Worm (Caenorhabditis elegans) whole organism, L3 larva: ENCODE data around the gene tmem-231.
A peak's percentile ranks its signal among the peaks of the same experiment; 100 is the strongest.

Experiments
- R02D3.7 ChIP-seq: fragments of 150-350 bp; optimal IDR thresholded peaks from 2 replicates; lab custom pipeline; 2014; ENCODE audit warnings: missing biosample characterization, missing genetic modification characterization
- ZK546.5 ChIP-seq: sonication (generic microtip); optimal IDR thresholded peaks from 2 replicates; lab custom pipeline; 2017; ENCODE audit warnings: missing biosample characterization, missing genetic modification characterization
- aly-2 ChIP-seq: fragments of 150-350 bp; optimal IDR thresholded peaks from 2 replicates; lab custom pipeline; 2014; ENCODE audit warnings: missing biosample characterization, missing genetic modification characterization
- ceh-16 ChIP-seq: sonication (generic microtip); optimal IDR thresholded peaks from 2 replicates; lab custom pipeline; 2017; ENCODE audit warnings: missing biosample characterization, missing genetic modification characterization
- ceh-82 ChIP-seq: fragments of 150-350 bp; optimal IDR thresholded peaks from 2 replicates; lab custom pipeline; 2014; ENCODE audit warnings: missing biosample characterization, missing genetic modification characterization
- egl-27 ChIP-seq: sonication (generic microtip); optimal IDR thresholded peaks from 4 replicates; lab custom pipeline; 2017; ENCODE audit warnings: missing biosample characterization, missing genetic modification reagents, missing genetic modification characterization
- elt-1 ChIP-seq: fragments of 150-350 bp; optimal IDR thresholded peaks from 2 replicates; lab custom pipeline; 2014; ENCODE audit warnings: missing biosample characterization, missing genetic modification characterization
- elt-2 ChIP-seq: sonication (generic microtip); optimal IDR thresholded peaks from 2 replicates; lab custom pipeline; 2016; ENCODE audit warnings: missing genetic modification reagents, mild to moderate bottlenecking, missing genetic modification characterization, missing compliant biosample characterization
- elt-3 ChIP-seq, 3 experiments: fragments of 150-350 bp in 1 of 3; sonication (generic microtip) in 2 of 3; optimal IDR thresholded peaks; 2 replicates in 2 of 3; 4 replicates in 1 of 3; lab custom pipeline; 2014 to 2017; ENCODE audit warnings: missing biosample characterization in 3 of 3, missing genetic modification characterization in 3 of 3
- fkh-10 ChIP-seq: sonication (generic microtip); optimal IDR thresholded peaks from 2 replicates; lab custom pipeline; 2017; ENCODE audit warnings: missing biosample characterization, missing genetic modification reagents, missing genetic modification characterization
- fkh-2 ChIP-seq: fragments of 150-350 bp; optimal IDR thresholded peaks from 2 replicates; lab custom pipeline; 2014; ENCODE audit warnings: missing biosample characterization, missing genetic modification reagents, missing genetic modification characterization
- hmg-11 ChIP-seq: sonication (generic microtip); optimal IDR thresholded peaks from 2 replicates; lab custom pipeline; 2016; ENCODE audit warnings: missing genetic modification characterization, missing compliant biosample characterization
- jun-1 ChIP-seq: fragments of 150-350 bp; optimal IDR thresholded peaks from 2 replicates; lab custom pipeline; 2014; ENCODE audit warnings: missing biosample characterization, missing genetic modification reagents, missing genetic modification characterization
- lin-15B ChIP-seq: fragments of 150-350 bp; optimal IDR thresholded peaks from 2 replicates; lab custom pipeline; 2014; ENCODE audit warnings: missing biosample characterization, missing genetic modification characterization
- lin-39 ChIP-seq: fragments of 150-350 bp; optimal IDR thresholded peaks from 2 replicates; lab custom pipeline; 2018; ENCODE audit warnings: missing biosample characterization, missing genetic modification reagents, missing genetic modification characterization
- mdl-1 ChIP-seq: fragments of 150-350 bp; optimal IDR thresholded peaks from 2 replicates; lab custom pipeline; 2014; ENCODE audit warnings: missing biosample characterization, missing genetic modification characterization
- mml-1 ChIP-seq: fragments of 150-350 bp; sonication (generic microtip); optimal IDR thresholded peaks from 3 replicates; lab custom pipeline; 2014; ENCODE audit warnings: missing biosample characterization, missing genetic modification characterization
- nhr-11 ChIP-seq: fragments of 150-350 bp; optimal IDR thresholded peaks from 2 replicates; lab custom pipeline; 2014; ENCODE audit warnings: missing biosample characterization, missing genetic modification characterization
- nhr-23 ChIP-seq: fragments of 150-350 bp; optimal IDR thresholded peaks from 2 replicates; lab custom pipeline; 2014; ENCODE audit warnings: missing biosample characterization, missing genetic modification reagents, missing genetic modification characterization
- nhr-237 ChIP-seq: fragments of 150-350 bp; optimal IDR thresholded peaks from 2 replicates; lab custom pipeline; 2014; ENCODE audit warnings: missing biosample characterization, missing genetic modification characterization
- nhr-25 ChIP-seq: sonication (generic microtip); optimal IDR thresholded peaks from 2 replicates; lab custom pipeline; 2017; ENCODE audit warnings: missing biosample characterization, missing genetic modification characterization
- nhr-28 ChIP-seq: fragments of 150-350 bp; optimal IDR thresholded peaks from 2 replicates; lab custom pipeline; 2014; ENCODE audit warnings: missing biosample characterization, missing genetic modification characterization
- nhr-67 ChIP-seq: fragments of 150-350 bp; optimal IDR thresholded peaks from 2 replicates; lab custom pipeline; 2014; ENCODE audit warnings: missing biosample characterization, missing genetic modification characterization
- nhr-76 ChIP-seq: fragments of 150-350 bp; sonication (generic microtip); optimal IDR thresholded peaks from 5 replicates; lab custom pipeline; 2014; ENCODE audit warnings: missing biosample characterization, missing genetic modification characterization
- pha-4 ChIP-seq: fragments of 150-350 bp; optimal IDR thresholded peaks from 2 replicates; lab custom pipeline; 2014; ENCODE audit warnings: missing biosample characterization, missing genetic modification reagents, missing genetic modification characterization
- pqm-1 ChIP-seq: fragments of 150-350 bp; optimal IDR thresholded peaks from 2 replicates; lab custom pipeline; 2017; ENCODE audit warnings: missing biosample characterization, missing genetic modification characterization, inconsistent platforms
- sea-2 ChIP-seq: fragments of 150-350 bp; sonication (generic microtip); optimal IDR thresholded peaks from 4 replicates; lab custom pipeline; 2014; ENCODE audit warnings: missing biosample characterization, missing genetic modification reagents, missing genetic modification characterization
- skn-1 ChIP-seq: fragments of 150-350 bp; optimal IDR thresholded peaks from 2 replicates; lab custom pipeline; 2014; ENCODE audit warnings: missing biosample characterization, missing genetic modification characterization
- snpc-4 ChIP-seq: fragments of 150-350 bp; optimal IDR thresholded peaks from 2 replicates; lab custom pipeline; 2014; ENCODE audit warnings: missing biosample characterization, missing genetic modification characterization
- tbx-2 ChIP-seq: sonication (generic microtip); optimal IDR thresholded peaks from 2 replicates; lab custom pipeline; 2016; ENCODE audit warnings: mild to moderate bottlenecking, missing genetic modification characterization, missing compliant biosample characterization
- unc-39 ChIP-seq: sonication (generic microtip); optimal IDR thresholded peaks from 4 replicates; lab custom pipeline; 2017; ENCODE audit warnings: missing biosample characterization, missing genetic modification characterization
- zag-1 ChIP-seq: fragments of 150-350 bp; optimal IDR thresholded peaks from 2 replicates; lab custom pipeline; 2014; ENCODE audit warnings: missing biosample characterization, missing genetic modification characterization
- ztf-11 ChIP-seq: fragments of 150-350 bp; optimal IDR thresholded peaks from 2 replicates; lab custom pipeline; 2014; ENCODE audit warnings: missing biosample characterization, missing genetic modification characterization
- ztf-4 ChIP-seq: fragments of 150-350 bp; optimal IDR thresholded peaks from 2 replicates; lab custom pipeline; 2014; ENCODE audit warnings: missing biosample characterization, missing genetic modification characterization

tmem-231 gene

ce11 chrIV:8446904-8447303 lies 20.3 kb downstream of the tmem-231 start, which contains the start of gene T01B11.1:
Gene T01B11.1 (plus strand): TSS chrIV:8447204.
- TF ChIP-seq ZK546.5 (tag; lab: Kevin White, UChicago) (no peak), R02D3.7 (no peak), fkh-10 (no peak)

- no peak for TF ChIP-seq nhr-237
- no peak for TF ChIP-seq zag-1 (tag; lab: Kevin White, UChicago)
- TF ChIP-seq pha-4 (tag; lab: Kevin White, UChicago), result no peak
- no peak for TF ChIP-seq lin-15B (tag; lab: Kevin White, UChicago)
- TF ChIP-seq nhr-25 (tag; lab: Kevin White, UChicago), result no peak
- TF ChIP-seq aly-2, result no peak
- no peak for TF ChIP-seq elt-1 (tag; lab: Kevin White, UChicago)
- TF ChIP-seq mml-1 (tag; lab: Kevin White, UChicago), result no peak
- TF ChIP-seq sea-2 (GFP tag; lab: Kevin White, UChicago), result no peak
- TF ChIP-seq ceh-82 (tag; lab: Kevin White, UChicago), result no peak
- TF ChIP-seq hmg-11, result no peak
- TF ChIP-seq nhr-23 (tag; lab: Kevin White, UChicago), result no peak
Measured at ce11 chrIV:8449869-8450268, 23.3 kb downstream of the tmem-231 start.

- no peak for TF ChIP-seq R02D3.7
- TF ChIP-seq elt-2, result peak; percentile 94
- no peak for TF ChIP-seq lin-39 (tag; lab: Kevin White, UChicago)
- TF ChIP-seq jun-1 (tag; lab: Kevin White, UChicago), result peak; percentile 64
- TF ChIP-seq nhr-28 (tag; lab: Kevin White, UChicago), result no peak
- TF ChIP-seq elt-3 (tag; optimal IDR thresholded peaks at IDR 0.05; lab: Kevin White, UChicago), result peak in 2 of 3 experiments; percentile 40 to 88
- peak; percentile 68 for TF ChIP-seq pqm-1
- peak; percentile 35 for TF ChIP-seq pha-4 (tag; lab: Kevin White, UChicago)
- peak; percentile 33 for TF ChIP-seq nhr-23 (tag; lab: Kevin White, UChicago)
Measured at ce11 chrIV:8450534-8450933, 23.9 kb downstream of the tmem-231 start.

- TF ChIP-seq elt-2 (peak; percentile 96), nhr-237 (no peak)
Measured at ce11 chrIV:8451709-8452248, 25.2 kb downstream of the tmem-231 start, which contains the start of gene eppl-1. Gene eppl-1 (minus strand): TSS chrIV:8451759.

ce11 chrIV:8453178-8453577 lies 26.6 kb downstream of the tmem-231 start:
- peak; percentile 97 for TF ChIP-seq elt-2
- TF ChIP-seq ztf-11 (tag; lab: Kevin White, UChicago), result no peak
- TF ChIP-seq fkh-2 (tag; lab: Kevin White, UChicago), result no peak
- TF ChIP-seq ztf-4 (tag; lab: Kevin White, UChicago), result no peak
- no peak for TF ChIP-seq nhr-11 (tag; lab: Kevin White, UChicago)
- no peak for TF ChIP-seq sea-2 (GFP tag; lab: Kevin White, UChicago)
- no peak for TF ChIP-seq nhr-67 (tag; lab: Kevin White, UChicago)
- TF ChIP-seq aly-2, result no peak
- TF ChIP-seq nhr-237, result no peak
- TF ChIP-seq nhr-76 (tag; lab: Kevin White, UChicago), result no peak
- no peak for TF ChIP-seq mdl-1 (tag; lab: Kevin White, UChicago)
- TF ChIP-seq tbx-2 (tag; lab: Kevin White, UChicago), result no peak
- peak; percentile 85 for TF ChIP-seq pqm-1
- TF ChIP-seq snpc-4 (tag; lab: Kevin White, UChicago), result no peak
- no peak for TF ChIP-seq nhr-23 (tag; lab: Kevin White, UChicago)
- TF ChIP-seq R02D3.7, result no peak
- TF ChIP-seq skn-1 (tag; lab: Kevin White, UChicago), result no peak
- no peak for TF ChIP-seq unc-39 (tag; lab: Kevin White, UChicago)
- peak; percentile 33 for TF ChIP-seq pha-4 (tag; lab: Kevin White, UChicago)
- no peak for TF ChIP-seq hmg-11
- no peak for TF ChIP-seq elt-3 (tag; optimal IDR thresholded peaks at IDR 0.05; lab: Kevin White, UChicago)
- no peak for TF ChIP-seq ceh-16 (tag; lab: Kevin White, UChicago)
- TF ChIP-seq egl-27 (tag; lab: Kevin White, UChicago), result no peak
- no peak for TF ChIP-seq fkh-10
- no peak for TF ChIP-seq lin-15B (tag; lab: Kevin White, UChicago)
- TF ChIP-seq jun-1 (tag; lab: Kevin White, UChicago), result peak; percentile 59
